Worm (Caenorhabditis elegans) whole organism, late embryonic: Measurements from ENCODE around the gene F22E5.2.

ENCODE experiments used
- C38D4.7 ChIP-seq: fragments of 200-800 bp; sonication (Bioruptor generic); optimal IDR thresholded peaks from 2 replicates; lab custom pipeline; 2018; ENCODE audit warnings: mild to moderate bottlenecking, missing genetic modification characterization, moderate library complexity, missing compliant biosample characterization
- ceh-34 ChIP-seq: sonication (generic microtip); optimal IDR thresholded peaks from 2 replicates; lab custom pipeline; 2016; ENCODE audit warnings: mild to moderate bottlenecking, missing genetic modification characterization, missing compliant biosample characterization
- elt-2 ChIP-seq: sonication (generic microtip); optimal IDR thresholded peaks from 2 replicates; lab custom pipeline; 2016; ENCODE audit warnings: missing genetic modification reagents, missing genetic modification characterization, missing compliant biosample characterization
- hlh-13 ChIP-seq: fragments of 200-800 bp; sonication (Bioruptor generic); optimal IDR thresholded peaks from 2 replicates; lab custom pipeline; 2018; ENCODE audit warnings: mild to moderate bottlenecking, missing genetic modification characterization, missing compliant biosample characterization
- pqm-1 ChIP-seq: sonication (generic microtip); optimal IDR thresholded peaks from 2 replicates; lab custom pipeline; 2016; ENCODE audit warnings: missing genetic modification characterization, missing compliant biosample characterization
- ttx-3 ChIP-seq: sonication (generic microtip); optimal IDR thresholded peaks from 2 replicates; lab custom pipeline; 2016; ENCODE audit warnings: missing genetic modification reagents, missing genetic modification characterization, missing compliant biosample characterization

ce11 chrII:2638062-2638461, 27.1 kb upstream of the F22E5.2 start, which contains the start of gene F22E5.9:
- no peak for TF ChIP-seq elt-2
- TF ChIP-seq C38D4.7 (GFP tag; lab: Kevin White, UChicago) = no peak
- no peak for TF ChIP-seq pqm-1 (tag; lab: Kevin White, UChicago)
- TF ChIP-seq hlh-13 = no peak
- no peak for TF ChIP-seq ttx-3 (tag; lab: Kevin White, UChicago)
- TF ChIP-seq ceh-34 = no peak
